Worm (Caenorhabditis elegans) whole organism, late embryonic: ENCODE data around the gene F26D11.2.
A peak's percentile ranks its signal among the peaks of the same experiment; 100 is the strongest.

Source experiments
- C08G9.2 ChIP-seq: sonication (generic microtip); optimal IDR thresholded peaks from 2 replicates; lab custom pipeline; 2016; ENCODE audit warnings: mild to moderate bottlenecking, missing genetic modification characterization, moderate library complexity, missing compliant biosample characterization
- C38D4.7 ChIP-seq: fragments of 200-800 bp; sonication (Bioruptor generic); optimal IDR thresholded peaks from 2 replicates; lab custom pipeline; 2018; ENCODE audit warnings: mild to moderate bottlenecking, missing genetic modification characterization, moderate library complexity, missing compliant biosample characterization
- F13H6.1 ChIP-seq: sonication (generic microtip); optimal IDR thresholded peaks from 2 replicates; lab custom pipeline; 2016; ENCODE audit warnings: missing genetic modification characterization, missing compliant biosample characterization
- K02D7.2 ChIP-seq: sonication (generic microtip); optimal IDR thresholded peaks from 2 replicates; lab custom pipeline; 2017; ENCODE audit warnings: mild to moderate bottlenecking, missing genetic modification characterization, missing compliant biosample characterization
- T23F11.4 ChIP-seq: fragments of 200-800 bp; sonication (Bioruptor generic); optimal IDR thresholded peaks from 2 replicates; lab custom pipeline; 2018; ENCODE audit warnings: mild to moderate bottlenecking, missing genetic modification characterization, missing compliant biosample characterization
- Y22D7AL.16 ChIP-seq: sonication (generic microtip); optimal IDR thresholded peaks from 2 replicates; lab custom pipeline; 2016; ENCODE audit warnings: missing genetic modification characterization, missing compliant biosample characterization
- ahr-1 ChIP-seq: sonication (generic microtip); optimal IDR thresholded peaks from 2 replicates; lab custom pipeline; 2016; ENCODE audit warnings: missing genetic modification characterization, missing compliant biosample characterization
- ama-1 ChIP-seq: fragments of 150-350 bp; optimal IDR thresholded peaks from 2 replicates; lab custom pipeline; 2014
- ceh-18 ChIP-seq: sonication (generic microtip); optimal IDR thresholded peaks from 2 replicates; lab custom pipeline; 2016; ENCODE audit warnings: missing genetic modification characterization, missing compliant biosample characterization
- ceh-24 ChIP-seq: sonication (generic microtip); optimal IDR thresholded peaks from 2 replicates; lab custom pipeline; 2016; ENCODE audit warnings: mild to moderate bottlenecking, missing genetic modification characterization, missing compliant biosample characterization
- ceh-31 ChIP-seq: sonication (generic microtip); optimal IDR thresholded peaks from 2 replicates; lab custom pipeline; 2016; ENCODE audit warnings: missing genetic modification characterization, missing compliant biosample characterization
- ceh-48 ChIP-seq: sonication (generic microtip); optimal IDR thresholded peaks from 2 replicates; lab custom pipeline; 2016; ENCODE audit warnings: missing genetic modification characterization, inconsistent platforms, missing compliant biosample characterization
- che-1 ChIP-seq: sonication (generic microtip); optimal IDR thresholded peaks from 2 replicates; lab custom pipeline; 2016; ENCODE audit warnings: mild to moderate bottlenecking, missing genetic modification characterization, missing compliant biosample characterization
- dmd-4 ChIP-seq: sonication (generic microtip); optimal IDR thresholded peaks from 2 replicates; lab custom pipeline; 2016; ENCODE audit warnings: borderline replicate concordance, missing genetic modification characterization, missing compliant biosample characterization
- elt-2 ChIP-seq: sonication (generic microtip); optimal IDR thresholded peaks from 2 replicates; lab custom pipeline; 2016; ENCODE audit warnings: missing genetic modification reagents, missing genetic modification characterization, missing compliant biosample characterization
- elt-4 ChIP-seq: sonication (generic microtip); optimal IDR thresholded peaks from 2 replicates; lab custom pipeline; 2016; ENCODE audit warnings: missing genetic modification characterization, missing compliant biosample characterization
- ets-4 ChIP-seq: sonication (generic microtip); optimal IDR thresholded peaks from 2 replicates; lab custom pipeline; 2016; ENCODE audit warnings: missing genetic modification characterization, missing compliant biosample characterization
- eyg-1 ChIP-seq: sonication (generic microtip); optimal IDR thresholded peaks from 2 replicates; lab custom pipeline; 2016; ENCODE audit warnings: missing genotype, missing genetic modification characterization, missing compliant biosample characterization
- fax-1 ChIP-seq: sonication (generic microtip); optimal IDR thresholded peaks from 2 replicates; lab custom pipeline; 2016; ENCODE audit warnings: missing genotype, missing genetic modification characterization, missing compliant biosample characterization
- fkh-6 ChIP-seq: sonication (generic microtip); optimal IDR thresholded peaks from 2 replicates; lab custom pipeline; 2016; ENCODE audit warnings: missing genetic modification characterization, missing compliant biosample characterization
- gmeb-2 ChIP-seq: sonication (generic microtip); optimal IDR thresholded peaks from 2 replicates; lab custom pipeline; 2016; ENCODE audit warnings: missing genetic modification characterization, inconsistent platforms, missing compliant biosample characterization
- hlh-13 ChIP-seq: fragments of 200-800 bp; sonication (Bioruptor generic); optimal IDR thresholded peaks from 2 replicates; lab custom pipeline; 2018; ENCODE audit warnings: mild to moderate bottlenecking, missing genetic modification characterization, missing compliant biosample characterization
- hlh-15 ChIP-seq: sonication (generic microtip); optimal IDR thresholded peaks from 2 replicates; lab custom pipeline; 2016; ENCODE audit warnings: missing genetic modification characterization, missing compliant biosample characterization
- hlh-30 ChIP-seq: sonication (generic microtip); optimal IDR thresholded peaks from 2 replicates; lab custom pipeline; 2017; ENCODE audit warnings: antibody characterized with exemption, missing genetic modification characterization, missing compliant biosample characterization; ENCODE audit not compliant: insufficient read depth
- lim-6 ChIP-seq: sonication (generic microtip); optimal IDR thresholded peaks from 2 replicates; lab custom pipeline; 2016; ENCODE audit warnings: missing genetic modification characterization, missing compliant biosample characterization
- mec-3 ChIP-seq: sonication (generic microtip); optimal IDR thresholded peaks from 2 replicates; lab custom pipeline; 2016; ENCODE audit warnings: borderline replicate concordance, missing genetic modification characterization, missing compliant biosample characterization
- nfya-1 ChIP-seq: sonication (generic microtip); optimal IDR thresholded peaks from 2 replicates; lab custom pipeline; 2017; ENCODE audit warnings: missing genetic modification characterization, mild to moderate bottlenecking, missing compliant biosample characterization, antibody characterized with exemption, moderate library complexity
- nhr-11 ChIP-seq: fragments of 150-350 bp; optimal IDR thresholded peaks from 2 replicates; lab custom pipeline; 2014; ENCODE audit warnings: missing biosample characterization, missing genetic modification characterization
- npax-4 ChIP-seq: sonication (generic microtip); optimal IDR thresholded peaks from 2 replicates; lab custom pipeline; 2016; ENCODE audit warnings: missing genetic modification characterization, missing compliant biosample characterization
- odd-2 ChIP-seq: sonication (generic microtip); optimal IDR thresholded peaks from 2 replicates; lab custom pipeline; 2017; ENCODE audit warnings: antibody characterized with exemption, mild to moderate bottlenecking, missing genetic modification characterization, missing compliant biosample characterization
- pag-3 ChIP-seq: sonication (generic microtip); optimal IDR thresholded peaks from 2 replicates; lab custom pipeline; 2016; ENCODE audit warnings: missing compliant biosample characterization, missing genetic modification characterization, borderline replicate concordance
- pax-1 ChIP-seq: fragments of 150-350 bp; optimal IDR thresholded peaks from 2 replicates; lab custom pipeline; 2014; ENCODE audit warnings: missing biosample characterization, missing genetic modification characterization
- pha-4 ChIP-seq: fragments of 150-350 bp; optimal IDR thresholded peaks from 2 replicates; lab custom pipeline; 2018; ENCODE audit warnings: missing biosample characterization, missing genetic modification reagents, missing genetic modification characterization
- pqm-1 ChIP-seq: sonication (generic microtip); optimal IDR thresholded peaks from 2 replicates; lab custom pipeline; 2016; ENCODE audit warnings: missing genetic modification characterization, missing compliant biosample characterization
- ref-2 ChIP-seq: sonication (generic microtip); optimal IDR thresholded peaks from 2 replicates; lab custom pipeline; 2016; ENCODE audit warnings: missing genetic modification characterization, missing compliant biosample characterization
- sox-2 ChIP-seq: fragments of 200-800 bp; sonication (Bioruptor generic); IDR thresholded peaks from 2 replicates; pipeline ENCODE4 v1.3.6; 2022; ENCODE audit warnings: missing genetic modification reagents, missing genetic modification characterization, missing compliant biosample characterization
- ttx-3 ChIP-seq: sonication (generic microtip); optimal IDR thresholded peaks from 2 replicates; lab custom pipeline; 2016; ENCODE audit warnings: missing genetic modification reagents, missing genetic modification characterization, missing compliant biosample characterization
- unc-42 ChIP-seq: sonication (generic microtip); optimal IDR thresholded peaks from 2 replicates; lab custom pipeline; 2016; ENCODE audit warnings: missing genotype, missing genetic modification characterization, missing compliant biosample characterization
- unc-55 ChIP-seq: sonication (generic microtip); optimal IDR thresholded peaks from 2 replicates; lab custom pipeline; 2017; ENCODE audit warnings: missing biosample characterization, missing genetic modification reagents, missing genetic modification characterization
- unc-86 ChIP-seq: sonication (generic microtip); optimal IDR thresholded peaks from 2 replicates; lab custom pipeline; 2016; ENCODE audit warnings: missing genetic modification characterization, missing compliant biosample characterization
- zip-5 ChIP-seq: sonication (generic microtip); optimal IDR thresholded peaks from 2 replicates; lab custom pipeline; 2016; ENCODE audit warnings: missing genetic modification characterization, missing compliant biosample characterization
- ztf-16 ChIP-seq: sonication (generic microtip); optimal IDR thresholded peaks from 2 replicates; lab custom pipeline; 2017; ENCODE audit warnings: missing genetic modification characterization, missing compliant biosample characterization

Gene F26D11.2

ce11 chrV:7969107-7969506 lies 10.0 kb downstream of the F26D11.2 start, which contains the start of gene che-7:
TSS of gene che-7 (minus strand) at chrV:7969207.
- no peak for TF ChIP-seq unc-42 (tag; lab: Kevin White, UChicago)
- TF ChIP-seq F13H6.1 (tag; lab: Kevin White, UChicago), result no peak
- no peak for TF ChIP-seq sox-2 (GFP tag; lab: Robert Waterston, UW)
- TF ChIP-seq pha-4, result no peak
- TF ChIP-seq ahr-1 (tag; lab: Kevin White, UChicago), result no peak

- TF ChIP-seq eyg-1 (no peak), ahr-1 (tag; lab: Kevin White, UChicago) (no peak), ets-4 (tag; lab: Kevin White, UChicago) (no peak), ceh-48 (tag; lab: Kevin White, UChicago) (no peak), ceh-24 (tag; lab: Kevin White, UChicago) (no peak), elt-4 (tag; lab: Kevin White, UChicago) (no peak), nfya-1 (tag; lab: Kevin White, UChicago) (no peak), fkh-6 (tag; lab: Kevin White, UChicago) (no peak), T23F11.4 (GFP tag; lab: Kevin White, UChicago) (no peak)
- TF ChIP-seq, all 69 proteins: peak for 0
These were observed 11.4 kb downstream of the F26D11.2 start for ce11 chrV:7970519-7970918.

ce11 chrV:7971376-7971775 lies 12.3 kb downstream of the F26D11.2 start:
- TF ChIP-seq che-1 (tag; lab: Kevin White, UChicago) (no peak), dmd-4 (tag; lab: Kevin White, UChicago) (no peak), F13H6.1 (tag; lab: Kevin White, UChicago) (no peak)

ce11 chrV:7977701-7978461 lies 18.8 kb downstream of the F26D11.2 start, which contains the start of gene let-413:
TSS of gene let-413 (minus strand) at chrV:7977776.
- no peak for TF ChIP-seq sox-2 (GFP tag; lab: Robert Waterston, UW)
- peak; percentile 26 for TF ChIP-seq dmd-4 (tag; lab: Kevin White, UChicago)
- TF ChIP-seq pqm-1 (tag; lab: Kevin White, UChicago), result peak; percentile 1
- peak; percentile 56 for TF ChIP-seq elt-2 (tag; lab: Kevin White, UChicago)
- no peak for TF ChIP-seq nhr-11 (tag; lab: Kevin White, UChicago)
- TF ChIP-seq unc-42 (tag; lab: Kevin White, UChicago), result peak; percentile 20

- TF ChIP-seq unc-86 (tag; lab: Kevin White, UChicago) (no peak), ref-2 (peak; percentile 69), fax-1 (tag; lab: Kevin White, UChicago) (no peak), ceh-18 (tag; lab: Kevin White, UChicago) (peak; percentile 11), zip-5 (no peak), fkh-6 (tag; lab: Kevin White, UChicago) (no peak), gmeb-2 (tag; lab: Kevin White, UChicago) (no peak), hlh-15 (tag; lab: Kevin White, UChicago) (no peak), npax-4 (tag; lab: Kevin White, UChicago) (no peak), Y22D7AL.16 (no peak), ceh-48 (tag; lab: Kevin White, UChicago) (no peak), mec-3 (no peak), ceh-31 (tag; lab: Kevin White, UChicago) (peak; percentile 39), odd-2 (no peak), ets-4 (tag; lab: Kevin White, UChicago) (no peak), C08G9.2 (tag; lab: Kevin White, UChicago) (no peak), pax-1 (no peak), hlh-30 (tag; lab: Kevin White, UChicago) (no peak), pag-3 (tag; lab: Kevin White, UChicago) (no peak), ztf-16 (tag; lab: Kevin White, UChicago) (no peak), hlh-13 (GFP tag; lab: Kevin White, UChicago) (no peak), C38D4.7 (GFP tag; lab: Kevin White, UChicago) (no peak), elt-2 (tag; lab: Kevin White, UChicago) (peak; percentile 12), sox-2 (GFP tag; lab: Robert Waterston, UW) (no peak), nfya-1 (tag; lab: Kevin White, UChicago) (peak; percentile 48), ttx-3 (tag; lab: Kevin White, UChicago) (no peak), ceh-24 (tag; lab: Kevin White, UChicago) (no peak), unc-55 (GFP tag; lab: Kevin White, UChicago) (no peak), ama-1 (no peak), lim-6 (no peak), K02D7.2 (tag; lab: Kevin White, UChicago) (no peak)
These were observed 19.7 kb downstream of the F26D11.2 start for ce11 chrV:7978798-7979197.
